Worm (Caenorhabditis elegans) whole organism, L4 larva: Measurements from ENCODE around the gene srh-246.

Experiments
- F37D6.2 ChIP-seq: sonication (generic microtip); optimal IDR thresholded peaks from 2 replicates; lab custom pipeline; 2016; ENCODE audit warnings: mild to moderate bottlenecking, missing genetic modification characterization, missing compliant biosample characterization
- F44E2.7 ChIP-seq: fragments of 200-800 bp; sonication (Bioruptor generic); IDR thresholded peaks from 2 replicates; pipeline ENCODE4 v2.1.2; 2022; ENCODE audit warnings: missing genetic modification characterization, missing compliant biosample characterization
- R02D3.7 ChIP-seq: fragments of 150-350 bp; sonication (generic microtip); optimal IDR thresholded peaks from 3 replicates; lab custom pipeline; 2014; ENCODE audit warnings: missing biosample characterization, missing genetic modification characterization
- T20F7.1 ChIP-seq: fragments of 200-800 bp; sonication (Bioruptor generic); optimal IDR thresholded peaks from 2 replicates; lab custom pipeline; 2018; ENCODE audit warnings: mild to moderate bottlenecking, missing genetic modification characterization, missing compliant biosample characterization
- T26A8.4 ChIP-seq: fragments of 200-800 bp; sonication (Bioruptor generic); IDR thresholded peaks from 2 replicates; pipeline ENCODE4 v1.3.6; 2022; ENCODE audit warnings: missing genetic modification characterization, missing compliant biosample characterization
- Y48G9A.11 ChIP-seq: fragments of 200-800 bp; sonication (Bioruptor generic); IDR thresholded peaks from 2 replicates; pipeline ENCODE4 v1.3.6; 2022; ENCODE audit warnings: missing genetic modification reagents, missing genetic modification characterization, missing compliant biosample characterization
- Y5F2A.4 ChIP-seq: fragments of 200-800 bp; sonication (Bioruptor generic); optimal IDR thresholded peaks from 2 replicates; lab custom pipeline; 2018; ENCODE audit warnings: mild to moderate bottlenecking, missing genetic modification characterization, missing compliant biosample characterization
- ZK337.2 ChIP-seq: fragments of 200-800 bp; sonication (Bioruptor generic); IDR thresholded peaks from 2 replicates; pipeline ENCODE4 v1.3.6; 2022; ENCODE audit warnings: missing genetic modification reagents, missing genetic modification characterization, missing compliant biosample characterization
- aly-2 ChIP-seq: sonication (generic microtip); optimal IDR thresholded peaks from 2 replicates; lab custom pipeline; 2018; ENCODE audit warnings: missing biosample characterization, missing genetic modification characterization
- arid-1 ChIP-seq: fragments of 200-800 bp; sonication (Bioruptor generic); conservative IDR thresholded peaks from 2 replicates; pipeline ENCODE4 v1.3.6; 2022; ENCODE audit warnings: missing genetic modification reagents, missing genetic modification characterization, missing compliant biosample characterization
- ceh-20 ChIP-seq: fragments of 200-800 bp; sonication (Bioruptor generic); IDR thresholded peaks from 2 replicates; pipeline ENCODE4 v1.3.6; 2022; ENCODE audit warnings: missing genetic modification reagents, missing genetic modification characterization, missing compliant biosample characterization
- ceh-82 ChIP-seq: sonication (generic microtip); optimal IDR thresholded peaks from 2 replicates; lab custom pipeline; 2017; ENCODE audit warnings: missing biosample characterization, missing genetic modification characterization
- daf-8 ChIP-seq: fragments of 200-800 bp; sonication (Bioruptor generic); IDR thresholded peaks from 2 replicates; pipeline ENCODE4 v1.3.6; 2022; ENCODE audit warnings: missing genetic modification characterization, missing compliant biosample characterization
- dmd-6 ChIP-seq: fragments of 200-800 bp; sonication (Bioruptor generic); IDR thresholded peaks from 2 replicates; pipeline ENCODE4 v1.3.6; 2022; ENCODE audit warnings: missing genetic modification reagents, missing genetic modification characterization, missing compliant biosample characterization
- dmd-9 ChIP-seq: fragments of 200-800 bp; sonication (Bioruptor generic); IDR thresholded peaks from 2 replicates; pipeline ENCODE4 v1.3.6; 2022; ENCODE audit warnings: missing genetic modification reagents, missing genetic modification characterization, missing compliant biosample characterization
- duxl-1 ChIP-seq: sonication (generic microtip); optimal IDR thresholded peaks from 2 replicates; lab custom pipeline; 2016; ENCODE audit warnings: mild to moderate bottlenecking, missing genetic modification characterization, moderate library complexity, missing compliant biosample characterization; ENCODE audit not compliant: poor library complexity
- egl-43 ChIP-seq: fragments of 200-800 bp; sonication (Bioruptor generic); IDR thresholded peaks from 2 replicates; pipeline ENCODE4 v1.3.6; 2022; ENCODE audit warnings: missing genetic modification reagents, missing genetic modification characterization, missing compliant biosample characterization
- gei-8 ChIP-seq: fragments of 200-800 bp; sonication (Bioruptor generic); optimal IDR thresholded peaks from 2 replicates; lab custom pipeline; 2018; ENCODE audit warnings: mild to moderate bottlenecking, missing genetic modification characterization, missing compliant biosample characterization
- hif-1 ChIP-seq, 2 experiments: sonication (generic microtip); optimal IDR thresholded peaks; 2 replicates each; lab custom pipeline; 2016 to 2017; ENCODE audit warnings: missing compliant biosample characterization in 2 of 2, missing genetic modification characterization in 2 of 2, missing genetic modification reagents in 2 of 2, missing genotype in 2 of 2, mild to moderate bottlenecking in 1 of 2
- hlh-30 ChIP-seq: sonication (generic microtip); optimal IDR thresholded peaks from 2 replicates; lab custom pipeline; 2017; ENCODE audit warnings: antibody characterized with exemption, mild to moderate bottlenecking, missing genetic modification characterization, missing compliant biosample characterization; ENCODE audit not compliant: insufficient read depth
- lim-7 ChIP-seq: fragments of 200-800 bp; sonication (Bioruptor generic); IDR thresholded peaks from 2 replicates; pipeline ENCODE4 v1.3.6; 2022; ENCODE audit warnings: missing genetic modification characterization, missing compliant biosample characterization
- lin-13 ChIP-seq: fragments of 150-350 bp; optimal IDR thresholded peaks from 2 replicates; lab custom pipeline; 2014; ENCODE audit warnings: missing biosample characterization, missing genetic modification reagents, missing genetic modification characterization
- madf-5 ChIP-seq, 2 experiments: fragments of 200-800 bp; sonication (Bioruptor generic); IDR thresholded peaks; 2 replicates each; pipeline ENCODE4 v1.3.6; 2022; ENCODE audit warnings: missing compliant biosample characterization in 2 of 2, missing genetic modification characterization in 2 of 2
- nhr-10 ChIP-seq: fragments of 150-350 bp; optimal IDR thresholded peaks from 2 replicates; lab custom pipeline; 2014; ENCODE audit warnings: missing biosample characterization, missing genetic modification characterization
- nhr-11 ChIP-seq: fragments of 150-350 bp; optimal IDR thresholded peaks from 2 replicates; lab custom pipeline; 2014; ENCODE audit warnings: missing biosample characterization, missing genetic modification characterization
- nhr-48 ChIP-seq: sonication (generic microtip); optimal IDR thresholded peaks from 2 replicates; lab custom pipeline; 2016; ENCODE audit warnings: mild to moderate bottlenecking, missing genetic modification characterization, missing compliant biosample characterization
- pha-4 ChIP-seq, 2 experiments: fragments of 150-350 bp in 1 of 2; fragments of 200-800 bp in 1 of 2; sonication (Bioruptor generic) in 1 of 2; IDR thresholded peaks in 1 of 2; optimal IDR thresholded peaks in 1 of 2; 2 replicates each; pipeline versions ENCODE4 v1.3.6 to Lab custom; 2014 to 2022; ENCODE audit warnings: missing genetic modification characterization in 2 of 2, missing genetic modification reagents in 2 of 2, missing biosample characterization in 1 of 2, missing compliant biosample characterization in 1 of 2
- php-3 ChIP-seq: fragments of 200-800 bp; sonication (Bioruptor generic); IDR thresholded peaks from 2 replicates; pipeline ENCODE4 v1.3.6; 2022; ENCODE audit warnings: missing genetic modification reagents, missing genetic modification characterization, missing compliant biosample characterization
- skn-1 ChIP-seq: fragments of 150-350 bp; optimal IDR thresholded peaks from 2 replicates; lab custom pipeline; 2014; ENCODE audit warnings: missing biosample characterization, missing genetic modification characterization
- snpc-1.2 ChIP-seq: fragments of 200-800 bp; sonication (Bioruptor generic); IDR thresholded peaks from 2 replicates; pipeline ENCODE4 v1.3.6; 2022; ENCODE audit warnings: missing genetic modification reagents, missing genetic modification characterization, missing compliant biosample characterization
- spr-1 ChIP-seq: sonication (generic microtip); optimal IDR thresholded peaks from 2 replicates; lab custom pipeline; 2016; ENCODE audit warnings: mild to moderate bottlenecking, missing genetic modification characterization, missing compliant biosample characterization
- unc-130 ChIP-seq: sonication (generic microtip); optimal IDR thresholded peaks from 2 replicates; lab custom pipeline; 2016; ENCODE audit warnings: missing genetic modification reagents, missing genetic modification characterization, missing compliant biosample characterization
- zip-2 ChIP-seq: fragments of 150-350 bp; optimal IDR thresholded peaks from 2 replicates; lab custom pipeline; 2014; ENCODE audit warnings: missing biosample characterization, missing genetic modification characterization
- ztf-11 ChIP-seq: fragments of 150-350 bp; optimal IDR thresholded peaks from 2 replicates; lab custom pipeline; 2014; ENCODE audit warnings: missing biosample characterization, missing genetic modification characterization

The srh-246 gene

ce11 chrV:667459-667858 lies 9.9 kb upstream of the srh-246 start, which contains the start of gene nhr-180 (continued):
- TF ChIP-seq dmd-6 (GFP tag; lab: Robert Waterston, UW) = peak; percentile 61; the same call in 1 of the 2 replicates
- no peak for TF ChIP-seq pha-4 (GFP tag; IDR thresholded peaks at IDR 0.05; lab: Robert Waterston, UW)
- TF ChIP-seq pha-4 (tag; optimal IDR thresholded peaks at IDR 0.05; lab: Kevin White, UChicago) = no peak
- TF ChIP-seq egl-43 (GFP tag; lab: Robert Waterston, UW) = no peak
- no peak for TF ChIP-seq snpc-1.2

ce11 chrV:664337-664847 lies 6.8 kb upstream of the srh-246 start, which contains the start of the genes F31F4.11 and srh-266:
Gene F31F4.11 (minus strand): TSS chrV:664437.
Gene srh-266 (plus strand): TSS chrV:664797.
- TF ChIP-seq zip-2 (tag; lab: Kevin White, UChicago) (no peak), skn-1 (tag; lab: Kevin White, UChicago) (no peak), Y5F2A.4 (GFP tag; lab: Kevin White, UChicago) (no peak), nhr-10 (tag; lab: Kevin White, UChicago) (no peak), T20F7.1 (GFP tag; lab: Kevin White, UChicago) (no peak), nhr-48 (tag; lab: Kevin White, UChicago) (no peak)

- TF ChIP-seq T20F7.1 (GFP tag; lab: Kevin White, UChicago) = no peak
- TF ChIP-seq ceh-82 = no peak
- no peak for TF ChIP-seq unc-130
- no peak for TF ChIP-seq duxl-1
- TF ChIP-seq dmd-9 (GFP tag; lab: Robert Waterston, UW) = no peak
- no peak for TF ChIP-seq gei-8 (GFP tag; lab: Kevin White, UChicago)
- TF ChIP-seq T26A8.4 = no peak
- no peak for TF ChIP-seq spr-1 (tag; lab: Kevin White, UChicago)
- no peak for TF ChIP-seq hif-1 (tag; optimal IDR thresholded peaks at IDR 0.05; lab: Kevin White, UChicago)
- TF ChIP-seq daf-8 (GFP tag; lab: Robert Waterston, UW) = no peak
- TF ChIP-seq R02D3.7 (tag; lab: Kevin White, UChicago) = no peak
- TF ChIP-seq aly-2 = no peak
- TF ChIP-seq, all 104 proteins: peak for 0
Observed at ce11 chrV:660210-660609, 2.6 kb upstream of the srh-246 start, which contains the start of gene F31F4.17. Gene F31F4.17 (minus strand): TSS chrV:660310.

- TF ChIP-seq lim-7 (GFP tag; lab: Robert Waterston, UW) = peak; percentile 59; the same call in 1 of the 2 replicates
Observed at ce11 chrV:658140-658539, 562 bp upstream of the srh-246 start.

- TF ChIP-seq ceh-20 (no peak), madf-5 (GFP tag; IDR thresholded peaks at IDR 0.05; lab: Robert Waterston, UW) (no peak), nhr-11 (tag; lab: Kevin White, UChicago) (no peak), arid-1 (GFP tag; lab: Robert Waterston, UW) (no peak), F37D6.2 (no peak), Y48G9A.11 (GFP tag; lab: Robert Waterston, UW) (no peak), ZK337.2 (GFP tag; lab: Robert Waterston, UW) (no peak), php-3 (GFP tag; lab: Robert Waterston, UW) (no peak), ztf-11 (tag; lab: Kevin White, UChicago) (no peak), F44E2.7 (GFP tag; lab: Robert Waterston, UW) (no peak), lin-13 (no peak), hlh-30 (tag; lab: Kevin White, UChicago) (no peak)
Observed at ce11 chrV:655823-656222, 1.8 kb downstream of the srh-246 start, which contains the start of gene srh-245. Gene srh-245 (minus strand): TSS chrV:655923.
